Fruit fly (Drosophila melanogaster) whole organism, pupa: ENCODE data around the gene CG31759.

Experiments used
- CG17806 ChIP-seq: fragments of 200-800 bp; sonication (Bioruptor generic); optimal IDR thresholded peaks from 2 replicates; lab custom pipeline; 2018; ENCODE audit warnings: missing biosample characterization, mild to moderate bottlenecking, missing genetic modification characterization, moderate library complexity
- rn ChIP-seq: fragments of 200-800 bp; sonication (Bioruptor generic); IDR thresholded peaks from 2 replicates; pipeline ENCODE4 v1.3.6; 2022; ENCODE audit warnings: missing biosample characterization, missing genetic modification characterization

dm6 chr2L:12177621-12178020 is 29.9 kb upstream of the CG31759 start, which contains the start of gene atilla:
- TF ChIP-seq CG17806 = no peak
- TF ChIP-seq rn (GFP tag; lab: Robert Waterston, UW) = no peak
